Worm (Caenorhabditis elegans) whole organism, L1 larva: ENCODE results near the gene clc-12.

Source experiments
- C16A3.4 ChIP-seq: fragments of 150-350 bp; optimal IDR thresholded peaks from 2 replicates; lab custom pipeline; 2014; ENCODE audit warnings: missing biosample characterization, missing genetic modification characterization
- C34B4.2 ChIP-seq: sonication (generic microtip); optimal IDR thresholded peaks from 2 replicates; lab custom pipeline; 2017; ENCODE audit warnings: mild to moderate bottlenecking, missing genetic modification characterization, missing compliant biosample characterization
- blmp-1 ChIP-seq: fragments of 150-350 bp; optimal IDR thresholded peaks from 2 replicates; lab custom pipeline; 2014; ENCODE audit warnings: missing biosample characterization, missing genetic modification characterization
- efl-1 ChIP-seq, 4 experiments: fragments of 150-350 bp; optimal IDR thresholded peaks in 3 of 4; peaks in 1 of 4; 1 replicate in 1 of 4; 2 replicates in 3 of 4; lab custom pipeline; 2014; ENCODE audit warnings: missing biosample characterization in 2 of 4, missing genetic modification characterization in 2 of 4, missing genetic modification reagents in 2 of 4
- egl-13 ChIP-seq: sonication (generic microtip); optimal IDR thresholded peaks from 2 replicates; lab custom pipeline; 2016; ENCODE audit warnings: missing genotype, missing genetic modification reagents, missing genetic modification characterization, missing compliant biosample characterization
- elt-3 ChIP-seq, 6 experiments: fragments of 150-350 bp in 1 of 6; sonication (generic microtip); optimal IDR thresholded peaks; 2 replicates each; lab custom pipeline; 2017 to 2018; ENCODE audit warnings: missing biosample characterization in 6 of 6, missing genetic modification characterization in 6 of 6, inconsistent platforms in 1 of 6
- ets-5 ChIP-seq: fragments of 200-800 bp; sonication (Bioruptor generic); IDR thresholded peaks from 2 replicates; pipeline ENCODE4 v1.3.6; 2022; ENCODE audit warnings: missing genetic modification characterization, missing compliant biosample characterization
- fkh-10 ChIP-seq: sonication (generic microtip); optimal IDR thresholded peaks from 2 replicates; lab custom pipeline; 2017; ENCODE audit warnings: missing biosample characterization, missing genetic modification reagents, missing genetic modification characterization
- fkh-4 ChIP-seq: sonication (generic microtip); optimal IDR thresholded peaks from 2 replicates; lab custom pipeline; 2016; ENCODE audit warnings: missing compliant biosample characterization, missing genetic modification characterization, borderline replicate concordance
- fkh-8 ChIP-seq: sonication (generic microtip); optimal IDR thresholded peaks from 2 replicates; lab custom pipeline; 2016; ENCODE audit warnings: mild to moderate bottlenecking, missing genetic modification characterization, missing compliant biosample characterization
- isw-1 ChIP-seq: fragments of 200-800 bp; sonication (Bioruptor generic); IDR thresholded peaks from 2 replicates; pipeline ENCODE4 v1.3.6; 2022; ENCODE audit warnings: missing genetic modification characterization, missing compliant biosample characterization
- lin-14 ChIP-seq: fragments of 200-800 bp; sonication (Bioruptor generic); optimal IDR thresholded peaks from 2 replicates; lab custom pipeline; 2018; ENCODE audit warnings: mild to moderate bottlenecking, missing genetic modification characterization, moderate library complexity, missing compliant biosample characterization
- mdl-1 ChIP-seq, 2 experiments: fragments of 150-350 bp; optimal IDR thresholded peaks; 2 replicates each; lab custom pipeline; 2014 to 2017; ENCODE audit warnings: missing biosample characterization in 2 of 2, missing genetic modification characterization in 2 of 2, inconsistent platforms in 1 of 2
- mef-2 ChIP-seq: fragments of 150-350 bp; optimal IDR thresholded peaks from 2 replicates; lab custom pipeline; 2014; ENCODE audit warnings: missing biosample characterization, missing genetic modification characterization
- mep-1 ChIP-seq: fragments of 150-350 bp; optimal IDR thresholded peaks from 2 replicates; lab custom pipeline; 2014; ENCODE audit warnings: missing biosample characterization, missing genetic modification characterization
- nhr-11 ChIP-seq: fragments of 150-350 bp; optimal IDR thresholded peaks from 2 replicates; lab custom pipeline; 2014; ENCODE audit warnings: missing biosample characterization, missing genetic modification characterization
- nhr-20 ChIP-seq: sonication (generic microtip); optimal IDR thresholded peaks from 2 replicates; lab custom pipeline; 2016; ENCODE audit warnings: mild to moderate bottlenecking, missing genetic modification characterization, missing compliant biosample characterization
- nhr-237 ChIP-seq: fragments of 150-350 bp; optimal IDR thresholded peaks from 2 replicates; lab custom pipeline; 2014; ENCODE audit warnings: missing biosample characterization, missing genetic modification characterization
- nhr-28 ChIP-seq: fragments of 150-350 bp; optimal IDR thresholded peaks from 2 replicates; lab custom pipeline; 2014; ENCODE audit warnings: missing biosample characterization, missing genetic modification characterization
- nhr-47 ChIP-seq: sonication (generic microtip); optimal IDR thresholded peaks from 2 replicates; lab custom pipeline; 2016; ENCODE audit warnings: mild to moderate bottlenecking, missing genetic modification characterization, moderate library complexity, missing compliant biosample characterization
- nhr-71 ChIP-seq: sonication (generic microtip); optimal IDR thresholded peaks from 2 replicates; lab custom pipeline; 2016; ENCODE audit warnings: mild to moderate bottlenecking, missing genetic modification characterization, moderate library complexity, missing compliant biosample characterization
- nhr-77 ChIP-seq: fragments of 150-350 bp; optimal IDR thresholded peaks from 2 replicates; lab custom pipeline; 2014; ENCODE audit warnings: missing biosample characterization, missing genetic modification characterization
- pax-3 ChIP-seq: fragments of 200-800 bp; sonication (Bioruptor generic); optimal IDR thresholded peaks from 2 replicates; lab custom pipeline; 2018; ENCODE audit warnings: mild to moderate bottlenecking, missing genetic modification characterization, moderate library complexity, missing compliant biosample characterization
- pqm-1 ChIP-seq: sonication (generic microtip); optimal IDR thresholded peaks from 3 replicates; lab custom pipeline; 2017; ENCODE audit warnings: missing biosample characterization, missing genetic modification characterization
- rnt-1 ChIP-seq: sonication (generic microtip); optimal IDR thresholded peaks from 2 replicates; lab custom pipeline; 2016; ENCODE audit warnings: mild to moderate bottlenecking, missing genetic modification characterization, moderate library complexity, missing compliant biosample characterization
- skn-1 ChIP-seq: fragments of 150-350 bp; optimal IDR thresholded peaks from 2 replicates; lab custom pipeline; 2014; ENCODE audit warnings: missing biosample characterization, missing genetic modification characterization
- snpc-4 ChIP-seq: fragments of 150-350 bp; optimal IDR thresholded peaks from 2 replicates; lab custom pipeline; 2014; ENCODE audit warnings: missing biosample characterization, missing genetic modification characterization
- sptf-1 ChIP-seq: fragments of 150-350 bp; optimal IDR thresholded peaks from 2 replicates; lab custom pipeline; 2014; ENCODE audit warnings: missing biosample characterization, missing genetic modification characterization
- swsn-7 ChIP-seq: sonication (generic microtip); optimal IDR thresholded peaks from 2 replicates; lab custom pipeline; 2016; ENCODE audit warnings: missing genetic modification characterization, missing compliant biosample characterization
- tlp-1 ChIP-seq: fragments of 150-350 bp; optimal IDR thresholded peaks from 2 replicates; lab custom pipeline; 2014; ENCODE audit warnings: missing biosample characterization, missing genetic modification characterization
- unc-130 ChIP-seq: fragments of 150-350 bp; optimal IDR thresholded peaks from 2 replicates; lab custom pipeline; 2017; ENCODE audit warnings: missing biosample characterization, missing genetic modification characterization, inconsistent platforms
- unc-62 ChIP-seq: fragments of 150-350 bp; optimal IDR thresholded peaks from 2 replicates; lab custom pipeline; 2014; ENCODE audit warnings: missing biosample characterization, missing genetic modification reagents, missing genetic modification characterization
- unc-86 ChIP-seq: sonication (generic microtip); optimal IDR thresholded peaks from 2 replicates; lab custom pipeline; 2016; ENCODE audit warnings: missing genetic modification characterization, missing compliant biosample characterization
- unc-98 ChIP-seq: fragments of 200-800 bp; sonication (Bioruptor generic); IDR thresholded peaks from 2 replicates; pipeline ENCODE4 v1.3.6; 2022; ENCODE audit warnings: missing genetic modification characterization, missing compliant biosample characterization
- ztf-11 ChIP-seq, 2 experiments: sonication (generic microtip); optimal IDR thresholded peaks; 2 replicates each; lab custom pipeline; 2016 to 2017; ENCODE audit warnings: missing genetic modification characterization in 2 of 2, missing biosample characterization in 1 of 2, missing compliant biosample characterization in 1 of 2
- ztf-4 ChIP-seq: fragments of 150-350 bp; optimal IDR thresholded peaks from 2 replicates; lab custom pipeline; 2014; ENCODE audit warnings: missing biosample characterization, missing genetic modification characterization

Gene clc-12

ce11 chrV:16987035-16987434, 22.2 kb downstream of the clc-12 start, which contains the start of gene Y102A5C.40:
Gene Y102A5C.40, minus strand, starts transcription at chrV:16987135.
- no peak for TF ChIP-seq lin-14 (GFP tag; lab: Kevin White, UChicago)
- TF ChIP-seq C34B4.2 (tag; lab: Kevin White, UChicago) = no peak
- TF ChIP-seq fkh-10 (GFP tag; lab: Kevin White, UChicago) = no peak
- no peak for TF ChIP-seq blmp-1 (tag; lab: Kevin White, UChicago)
- TF ChIP-seq mep-1 (tag; lab: Kevin White, UChicago) = no peak
- no peak for TF ChIP-seq ztf-11 (tag; optimal IDR thresholded peaks at IDR 0.05; lab: Kevin White, UChicago)
- TF ChIP-seq snpc-4 (tag; lab: Kevin White, UChicago) = no peak
- TF ChIP-seq nhr-20 (tag; lab: Kevin White, UChicago) = no peak
- no peak for TF ChIP-seq elt-3 (tag; optimal IDR thresholded peaks at IDR 0.05; lab: Kevin White, UChicago)
- no peak for TF ChIP-seq unc-98
- TF ChIP-seq rnt-1 (tag; lab: Kevin White, UChicago) = no peak

- no peak for TF ChIP-seq ets-5
- no peak for TF ChIP-seq lin-14 (GFP tag; lab: Kevin White, UChicago)
- TF ChIP-seq pqm-1 (tag; lab: Kevin White, UChicago) = no peak
- TF ChIP-seq unc-62 (GFP tag; lab: Kevin White, UChicago) = no peak
- no peak for TF ChIP-seq nhr-237 (tag; lab: Kevin White, UChicago)
- no peak for TF ChIP-seq swsn-7 (tag; lab: Kevin White, UChicago)
- TF ChIP-seq mdl-1 (tag; optimal IDR thresholded peaks at IDR 0.05; lab: Kevin White, UChicago) = no peak
- TF ChIP-seq fkh-8 (tag; lab: Kevin White, UChicago) = no peak
- no peak for TF ChIP-seq isw-1 (GFP tag; lab: Robert Waterston, UW)
- no peak for TF ChIP-seq ztf-4
- TF ChIP-seq C16A3.4 (tag; lab: Kevin White, UChicago) = no peak
- no peak for TF ChIP-seq efl-1 (optimal IDR thresholded peaks at IDR 0.05; lab: Kevin White, UChicago)
- no peak for TF ChIP-seq efl-1 (GFP tag; optimal IDR thresholded peaks at IDR 0.05 in 1 of 2; lab: Kevin White, UChicago)
Measured at ce11 chrV:16980368-16980767, 28.8 kb downstream of the clc-12 start, which contains the start of gene srz-54. Gene srz-54, plus strand, starts transcription at chrV:16980668.

ce11 chrV:16974919-16975318, 34.3 kb downstream of the clc-12 start, which contains the start of gene srx-54:
Gene srx-54, plus strand, starts transcription at chrV:16975219.
- TF ChIP-seq nhr-71 (tag; lab: Kevin White, UChicago) (no peak), unc-130 (tag; lab: Kevin White, UChicago) (no peak), skn-1 (no peak), unc-86 (tag; lab: Kevin White, UChicago) (no peak), mef-2 (tag; lab: Kevin White, UChicago) (no peak), nhr-77 (tag; lab: Kevin White, UChicago) (no peak), snpc-4 (tag; lab: Kevin White, UChicago) (no peak), efl-1 (optimal IDR thresholded peaks at IDR 0.05; lab: Kevin White, UChicago) (no peak), efl-1 (GFP tag; optimal IDR thresholded peaks at IDR 0.05 in 1 of 2; lab: Kevin White, UChicago) (no peak), egl-13 (tag; lab: Kevin White, UChicago) (no peak), nhr-47 (tag; lab: Kevin White, UChicago) (no peak), isw-1 (GFP tag; lab: Robert Waterston, UW) (no peak), ztf-4 (no peak), nhr-28 (tag; lab: Kevin White, UChicago) (no peak), fkh-4 (tag; lab: Kevin White, UChicago) (no peak), pax-3 (tag; lab: Kevin White, UChicago) (no peak), sptf-1 (no peak)

ce11 chrV:16973338-16973737, 35.9 kb downstream of the clc-12 start:
- TF ChIP-seq nhr-11 (tag; lab: Kevin White, UChicago) = no peak
- TF ChIP-seq ztf-4 = no peak
- TF ChIP-seq tlp-1 (tag; lab: Kevin White, UChicago) = no peak
- TF ChIP-seq, all 84 proteins: peak for 0
